Fruit fly (Drosophila melanogaster) whole organism, embryonic: ENCODE data around the gene slpr.

Source experiments
- CG12155 ChIP-seq: fragments of 200-800 bp; sonication (Bioruptor generic); optimal IDR thresholded peaks from 3 replicates; lab custom pipeline; 2016; ENCODE audit warnings: missing biosample characterization, missing genetic modification characterization
- CG13287 ChIP-seq: fragments of 200-800 bp; sonication (Bioruptor generic); IDR thresholded peaks from 2 replicates; pipeline ENCODE4 v1.3.6; 2022; ENCODE audit warnings: missing biosample characterization, missing genetic modification characterization; ENCODE audit not compliant: partially characterized antibody
- CG14710 ChIP-seq: fragments of 200-800 bp; sonication (Bioruptor generic); optimal IDR thresholded peaks from 3 replicates; lab custom pipeline; 2019; ENCODE audit warnings: missing biosample characterization, mild to moderate bottlenecking, missing genetic modification characterization, moderate library complexity
- CG15696 ChIP-seq: fragments of 200-800 bp; sonication (Bioruptor generic); optimal IDR thresholded peaks from 2 replicates; lab custom pipeline; 2019; ENCODE audit warnings: missing biosample characterization, mild to moderate bottlenecking, missing genetic modification characterization, moderate library complexity
- CG1603 ChIP-seq: fragments of 200-800 bp; sonication (Bioruptor generic); optimal IDR thresholded peaks from 2 replicates; lab custom pipeline; 2019; ENCODE audit warnings: missing biosample characterization, mild to moderate bottlenecking, missing genetic modification characterization, moderate library complexity
- CG2120 ChIP-seq: fragments of 200-800 bp; sonication (Bioruptor generic); optimal IDR thresholded peaks from 3 replicates; lab custom pipeline; 2016; ENCODE audit warnings: missing biosample characterization, missing genetic modification characterization
- CG2199 ChIP-seq: fragments of 200-800 bp; sonication (Bioruptor generic); IDR thresholded peaks from 3 replicates; pipeline ENCODE4 v1.3.6; 2022; ENCODE audit warnings: missing biosample characterization, missing genetic modification characterization
- CG30403 ChIP-seq: fragments of 200-800 bp; sonication (Bioruptor generic); optimal IDR thresholded peaks from 3 replicates; lab custom pipeline; 2016; ENCODE audit warnings: missing biosample characterization, missing genetic modification characterization
- CG3065 ChIP-seq: fragments of 200-800 bp; sonication (Bioruptor generic); optimal IDR thresholded peaks from 2 replicates; lab custom pipeline; 2016; ENCODE audit warnings: missing biosample characterization, missing genetic modification characterization
- CG33557 ChIP-seq: fragments of 200-800 bp; sonication (Bioruptor generic); optimal IDR thresholded peaks from 2 replicates; lab custom pipeline; 2019; ENCODE audit warnings: missing biosample characterization, mild to moderate bottlenecking, missing genetic modification characterization, moderate library complexity
- CG34224 ChIP-seq: fragments of 200-800 bp; sonication (Bioruptor generic); IDR thresholded peaks from 3 replicates; pipeline ENCODE4 v1.3.6; 2022; ENCODE audit warnings: missing biosample characterization, missing genetic modification characterization; ENCODE audit not compliant: partially characterized antibody
- CG4328 ChIP-seq: fragments of 200-800 bp; sonication (Bioruptor generic); optimal IDR thresholded peaks from 3 replicates; lab custom pipeline; 2017; ENCODE audit warnings: missing biosample characterization, missing genetic modification reagents, missing genetic modification characterization
- CG7372 ChIP-seq: fragments of 200-800 bp; sonication (Bioruptor generic); IDR thresholded peaks from 2 replicates; pipeline ENCODE4 v1.3.6; 2022; ENCODE audit warnings: missing biosample characterization, missing genetic modification characterization
- CG7839 ChIP-seq: fragments of 200-800 bp; sonication (Bioruptor generic); optimal IDR thresholded peaks from 3 replicates; lab custom pipeline; 2018; ENCODE audit warnings: missing biosample characterization, mild to moderate bottlenecking, missing genetic modification characterization, moderate library complexity
- CG8281 ChIP-seq: fragments of 200-800 bp; sonication (Bioruptor generic); optimal IDR thresholded peaks from 2 replicates; lab custom pipeline; 2018; ENCODE audit warnings: missing biosample characterization, mild to moderate bottlenecking, missing genetic modification characterization, moderate library complexity
- CG8924 ChIP-seq: fragments of 200-800 bp; optimal IDR thresholded peaks from 3 replicates; lab custom pipeline; 2019; ENCODE audit warnings: missing biosample characterization, mild to moderate bottlenecking, missing genetic modification characterization, moderate library complexity
- CG9932 ChIP-seq: fragments of 200-800 bp; sonication (Bioruptor generic); IDR thresholded peaks from 2 replicates; pipeline ENCODE4 v1.3.6; 2022; ENCODE audit warnings: missing biosample characterization, missing genetic modification characterization
- Dll ChIP-seq: fragments of 200-800 bp; sonication (Bioruptor generic); IDR thresholded peaks from 4 replicates; pipeline ENCODE4 v1.3.6; 2022; ENCODE audit warnings: missing biosample characterization, missing genetic modification characterization; ENCODE audit not compliant: partially characterized antibody
- Dp ChIP-seq: fragments of 200-800 bp; sonication (Bioruptor generic); optimal IDR thresholded peaks from 2 replicates; lab custom pipeline; 2018; ENCODE audit warnings: missing biosample characterization, mild to moderate bottlenecking, missing genetic modification characterization, moderate library complexity
- Dref ChIP-seq: fragments of 200-800 bp; sonication (Bioruptor generic); IDR thresholded peaks from 2 replicates; pipeline ENCODE4 v1.3.6; 2022; ENCODE audit warnings: missing biosample characterization, missing genetic modification characterization
- Elba2 ChIP-seq: fragments of 200-800 bp; sonication (Bioruptor generic); optimal IDR thresholded peaks from 3 replicates; lab custom pipeline; 2016; ENCODE audit warnings: missing biosample characterization, missing genetic modification characterization
- Gug ChIP-seq: fragments of 200-800 bp; sonication (Bioruptor generic); IDR thresholded peaks from 4 replicates; pipeline ENCODE4 v1.3.6; 2022; ENCODE audit warnings: missing biosample characterization, missing genetic modification characterization
- HLH4C ChIP-seq: fragments of 200-800 bp; sonication (Bioruptor generic); IDR thresholded peaks from 3 replicates; pipeline ENCODE4 v1.3.6; 2022; ENCODE audit warnings: missing biosample characterization, missing genetic modification characterization; ENCODE audit not compliant: partially characterized antibody
- HLHmδ ChIP-seq: fragments of 200-800 bp; sonication (Bioruptor generic); optimal IDR thresholded peaks from 2 replicates; lab custom pipeline; 2018; ENCODE audit warnings: missing biosample characterization, mild to moderate bottlenecking, missing genetic modification characterization, moderate library complexity
- Hey ChIP-seq: fragments of 200-800 bp; sonication (Bioruptor generic); optimal IDR thresholded peaks from 3 replicates; lab custom pipeline; 2018; ENCODE audit warnings: missing biosample characterization, mild to moderate bottlenecking, missing genetic modification characterization
- Hr3 ChIP-seq: fragments of 200-800 bp; sonication (Bioruptor generic); optimal IDR thresholded peaks from 3 replicates; lab custom pipeline; 2016; ENCODE audit warnings: missing biosample characterization, missing genetic modification characterization
- Lpt ChIP-seq: fragments of >200 bp; optimal IDR thresholded peaks from 2 replicates; lab custom pipeline; 2018; ENCODE audit warnings: missing biosample characterization, missing genetic modification characterization
- Max ChIP-seq: fragments of 200-800 bp; sonication (Bioruptor generic); optimal IDR thresholded peaks from 2 replicates; lab custom pipeline; 2016; ENCODE audit warnings: missing biosample characterization, mild to moderate bottlenecking, missing genetic modification characterization
- Med ChIP-seq: fragments of 200-800 bp; sonication (Bioruptor generic); peaks from one replicate; lab custom pipeline; 2016; ENCODE audit warnings: missing biosample characterization, missing genetic modification characterization, mild to moderate bottlenecking, inconsistent platforms, moderate library complexity
- PHDP ChIP-seq: fragments of 200-800 bp; sonication (Bioruptor generic); optimal IDR thresholded peaks from 3 replicates; lab custom pipeline; 2018; ENCODE audit warnings: missing biosample characterization, mild to moderate bottlenecking, missing genetic modification characterization, moderate library complexity
- Pdp1 ChIP-seq, 2 experiments: fragments of 200-800 bp; sonication (Bioruptor generic); optimal IDR thresholded peaks; 3 replicates each; lab custom pipeline; 2016; ENCODE audit warnings: missing biosample characterization in 2 of 2, missing genetic modification characterization in 2 of 2, mild to moderate bottlenecking in 1 of 2, moderate library complexity in 1 of 2
- Ptx1 ChIP-seq: fragments of 200-800 bp; sonication (Bioruptor generic); IDR thresholded peaks from 2 replicates; pipeline ENCODE4 v1.3.6; 2022; ENCODE audit warnings: missing biosample characterization, missing genetic modification characterization
- Sry-δ ChIP-seq: fragments of 200-800 bp; sonication (Bioruptor generic); optimal IDR thresholded peaks from 2 replicates; lab custom pipeline; 2016; ENCODE audit warnings: missing biosample characterization, missing genetic modification characterization
- Vsx1 ChIP-seq: fragments of 200-800 bp; sonication (Bioruptor generic); optimal IDR thresholded peaks from 2 replicates; lab custom pipeline; 2017; ENCODE audit warnings: missing biosample characterization, mild to moderate bottlenecking, missing genetic modification characterization, missing genetic modification reagents
- ase ChIP-seq: fragments of 200-800 bp; sonication (Bioruptor generic); IDR thresholded peaks from 3 replicates; pipeline ENCODE4 v1.3.6; 2022; ENCODE audit warnings: missing biosample characterization, missing genetic modification characterization
- cad ChIP-seq: fragments of >200 bp; optimal IDR thresholded peaks from 2 replicates; lab custom pipeline; 2017; ENCODE audit warnings: missing biosample characterization, missing genetic modification characterization
- caup ChIP-seq: fragments of 200-800 bp; sonication (Bioruptor generic); optimal IDR thresholded peaks from 3 replicates; lab custom pipeline; 2017; ENCODE audit warnings: missing biosample characterization, mild to moderate bottlenecking, missing genetic modification characterization, moderate library complexity; ENCODE audit not compliant: severe bottlenecking
- cg ChIP-seq: fragments of 200-800 bp; sonication (Bioruptor generic); optimal IDR thresholded peaks from 3 replicates; lab custom pipeline; 2019; ENCODE audit warnings: missing biosample characterization, mild to moderate bottlenecking, missing genetic modification characterization, moderate library complexity
- dpn ChIP-seq, 2 experiments: fragments of 200-800 bp; sonication (Bioruptor generic); optimal IDR thresholded peaks; 3 replicates each; lab custom pipeline; 2016; ENCODE audit warnings: missing biosample characterization in 2 of 2, missing genetic modification characterization in 2 of 2
- maf-S ChIP-seq: fragments of 200-800 bp; sonication (Bioruptor generic); optimal IDR thresholded peaks from 2 replicates; lab custom pipeline; 2016; ENCODE audit warnings: missing biosample characterization, missing genetic modification characterization
- phol ChIP-seq: fragments of 200-800 bp; sonication (Bioruptor generic); optimal IDR thresholded peaks from 3 replicates; lab custom pipeline; 2018; ENCODE audit warnings: missing biosample characterization, mild to moderate bottlenecking, missing genetic modification characterization, moderate library complexity
- ranshi ChIP-seq: fragments of 200-800 bp; sonication (Bioruptor generic); IDR thresholded peaks from 2 replicates; pipeline ENCODE4 v1.3.6; 2022; ENCODE audit warnings: missing biosample characterization, missing genetic modification characterization
- sens ChIP-seq: fragments of 200-800 bp; sonication (Bioruptor generic); peaks from one replicate; lab custom pipeline; 2016; ENCODE audit warnings: missing biosample characterization, missing genetic modification characterization
- sisA ChIP-seq: fragments of 200-800 bp; sonication (Bioruptor generic); IDR thresholded peaks from 2 replicates; pipeline ENCODE4 v1.3.6; 2022; ENCODE audit warnings: missing biosample characterization, missing genetic modification characterization
- slou ChIP-seq: fragments of 200-800 bp; sonication (Bioruptor generic); optimal IDR thresholded peaks from 3 replicates; lab custom pipeline; 2016; ENCODE audit warnings: missing biosample characterization, missing genetic modification characterization
- sob ChIP-seq: fragments of 200-800 bp; sonication (Bioruptor generic); IDR thresholded peaks from 2 replicates; pipeline ENCODE4 v1.3.6; 2022; ENCODE audit warnings: missing biosample characterization, missing genetic modification characterization
- sug ChIP-seq: fragments of 200-800 bp; optimal IDR thresholded peaks from 2 replicates; lab custom pipeline; 2019; ENCODE audit warnings: missing biosample characterization, mild to moderate bottlenecking, missing genetic modification characterization, moderate library complexity
- unc-4 ChIP-seq: fragments of 200-800 bp; sonication (Bioruptor generic); IDR thresholded peaks from 2 replicates; pipeline ENCODE4 v1.3.6; 2022; ENCODE audit warnings: missing biosample characterization, missing genetic modification characterization; ENCODE audit not compliant: partially characterized antibody
- vfl ChIP-seq: fragments of 200-800 bp; sonication (Bioruptor generic); optimal IDR thresholded peaks from 2 replicates; lab custom pipeline; 2016; ENCODE audit warnings: missing biosample characterization, missing genetic modification characterization
- yki ChIP-seq: fragments of >200 bp; optimal IDR thresholded peaks from 3 replicates; lab custom pipeline; 2018

The slpr gene

dm6 chrX:8145501-8146157 lies 31.4 kb downstream of the slpr start, which contains the start of the genes alpha-PheRS and CG2129 (continued):
- TF ChIP-seq CG2199 (GFP tag; lab: Robert Waterston, UW): no peak
- TF ChIP-seq ase (GFP tag; lab: Robert Waterston, UW): no peak
- peak; percentile 3 for TF ChIP-seq CG4328 (GFP tag; lab: Kevin White, UChicago)
- no peak for TF ChIP-seq sisA
- no peak for TF ChIP-seq Hey (tag; lab: Kevin White, UChicago)
- peak; percentile 37 for TF ChIP-seq Max (GFP tag; lab: Kevin White, UChicago)
- TF ChIP-seq Gug (GFP tag; lab: Robert Waterston, UW): no peak
- no peak for TF ChIP-seq Ptx1 (GFP tag; lab: Robert Waterston, UW)
- TF ChIP-seq maf-S (GFP tag; lab: Kevin White, UChicago): no peak
- peak; percentile 53 for TF ChIP-seq HLH4C (GFP tag; lab: Robert Waterston, UW)
- TF ChIP-seq CG9932 (GFP tag; lab: Robert Waterston, UW): peak; percentile 44; the same call in 1 of the 2 replicates
- TF ChIP-seq Dll (GFP tag; lab: Robert Waterston, UW): peak; percentile 62; the same call in 2 of the 4 replicates
- no peak for TF ChIP-seq CG7372 (GFP tag; lab: Robert Waterston, UW)
- TF ChIP-seq sug (tag; lab: Kevin White, UChicago): peak; percentile 48
- TF ChIP-seq Elba2: peak; percentile 55
- no peak for TF ChIP-seq cad (GFP tag; lab: Kevin White, UChicago)
- peak; percentile 48 for TF ChIP-seq CG8924
- peak; percentile 53; the same call in 1 of the 2 replicates for TF ChIP-seq CG13287
- peak; percentile 68 for TF ChIP-seq Dref
- peak; percentile 54 for TF ChIP-seq unc-4 (GFP tag; lab: Robert Waterston, UW)
- peak; percentile 69 for TF ChIP-seq Med (GFP tag; lab: Kevin White, UChicago)
- peak; percentile 18 for TF ChIP-seq Dp (GFP tag; lab: Kevin White, UChicago)
- TF ChIP-seq vfl (GFP tag; lab: Kevin White, UChicago): no peak
- TF ChIP-seq CG3065 (GFP tag; lab: Kevin White, UChicago): no peak
- peak; percentile 77 for TF ChIP-seq sens
- TF ChIP-seq CG34224: peak; percentile 32; the same call in 1 of the 3 replicates
- TF ChIP-seq CG14710 (tag; lab: Kevin White, UChicago): peak; percentile 55
- TF ChIP-seq HLHmδ (GFP tag; lab: Kevin White, UChicago): no peak
- TF ChIP-seq phol: peak; percentile 53
- TF ChIP-seq Hr3 (GFP tag; lab: Kevin White, UChicago): peak; percentile 1
- peak; percentile 36 for TF ChIP-seq CG30403 (GFP tag; lab: Kevin White, UChicago)
- 0 out of 2 replicates have a peak, but pooled peaks have one; percentile 24 for TF ChIP-seq sob (GFP tag; lab: Robert Waterston, UW)
- no peak for TF ChIP-seq ranshi
- TF ChIP-seq CG7839 (tag; lab: Kevin White, UChicago): no peak
- TF ChIP-seq slou (GFP tag; lab: Kevin White, UChicago): no peak
- no peak for TF ChIP-seq cg (GFP tag; lab: Kevin White, UChicago)
- TF ChIP-seq PHDP (tag; lab: Kevin White, UChicago): peak; percentile 28
- peak; percentile 11 for TF ChIP-seq CG1603 (tag; lab: Kevin White, UChicago)
- no peak for TF ChIP-seq caup (GFP tag; lab: Kevin White, UChicago)
- no peak for TF ChIP-seq yki (lab: Kevin White, UChicago)
- TF ChIP-seq CG2120: peak; percentile 84
- no peak for TF ChIP-seq Vsx1 (GFP tag; lab: Kevin White, UChicago)
- no peak for TF ChIP-seq dpn (GFP tag; optimal IDR thresholded peaks at IDR 0.05; lab: Kevin White, UChicago)
- peak; percentile 3 for TF ChIP-seq CG12155 (GFP tag; lab: Kevin White, UChicago)
- TF ChIP-seq CG8281 (tag; lab: Kevin White, UChicago): no peak
- peak; percentile 0 for TF ChIP-seq CG33557 (GFP tag; lab: Kevin White, UChicago)
- peak; percentile 10 for TF ChIP-seq Sry-δ
- TF ChIP-seq Pdp1 (GFP tag; optimal IDR thresholded peaks at IDR 0.05; lab: Kevin White, UChicago): no peak
- TF ChIP-seq CG15696 (tag; lab: Kevin White, UChicago): peak; percentile 23
- TF ChIP-seq Lpt: no peak
